Worm (Caenorhabditis elegans) whole organism, L4 larva: ENCODE results near the gene brap-2.
A peak's percentile ranks its signal among the peaks of the same experiment; 100 is the strongest.

Experiments used
- F10B5.3 ChIP-seq: sonication (generic microtip); optimal IDR thresholded peaks from 2 replicates; lab custom pipeline; 2016; ENCODE audit warnings: mild to moderate bottlenecking, missing genetic modification characterization, missing compliant biosample characterization
- R02D3.7 ChIP-seq: fragments of 150-350 bp; sonication (generic microtip); optimal IDR thresholded peaks from 3 replicates; lab custom pipeline; 2014; ENCODE audit warnings: missing biosample characterization, missing genetic modification characterization
- T20F7.1 ChIP-seq: fragments of 200-800 bp; sonication (Bioruptor generic); optimal IDR thresholded peaks from 2 replicates; lab custom pipeline; 2018; ENCODE audit warnings: mild to moderate bottlenecking, missing genetic modification characterization, missing compliant biosample characterization
- T26A8.4 ChIP-seq: fragments of 200-800 bp; sonication (Bioruptor generic); IDR thresholded peaks from 2 replicates; pipeline ENCODE4 v1.3.6; 2022; ENCODE audit warnings: missing genetic modification characterization, missing compliant biosample characterization
- Y48G9A.11 ChIP-seq: fragments of 200-800 bp; sonication (Bioruptor generic); IDR thresholded peaks from 2 replicates; pipeline ENCODE4 v1.3.6; 2022; ENCODE audit warnings: missing genetic modification reagents, missing genetic modification characterization, missing compliant biosample characterization
- Y75B8A.6 ChIP-seq: fragments of 200-800 bp; sonication (Bioruptor generic); IDR thresholded peaks from 2 replicates; pipeline ENCODE4 v1.3.6; 2022; ENCODE audit warnings: missing genetic modification reagents, missing genetic modification characterization, missing compliant biosample characterization
- aha-1 ChIP-seq: fragments of 150-350 bp; peaks from one replicate; lab custom pipeline; 2014; ENCODE audit warnings: missing biosample characterization, missing genetic modification characterization
- ama-1 ChIP-seq: fragments of 150-350 bp; optimal IDR thresholded peaks from 2 replicates; lab custom pipeline; 2014; ENCODE audit warnings: inconsistent platforms, mixed read lengths
- arid-1 ChIP-seq: fragments of 200-800 bp; sonication (Bioruptor generic); conservative IDR thresholded peaks from 2 replicates; pipeline ENCODE4 v1.3.6; 2022; ENCODE audit warnings: missing genetic modification reagents, missing genetic modification characterization, missing compliant biosample characterization
- ceh-44 ChIP-seq: fragments of 200-800 bp; sonication (Bioruptor generic); IDR thresholded peaks from 2 replicates; pipeline ENCODE4 v1.3.6; 2022; ENCODE audit warnings: missing genetic modification reagents, missing genetic modification characterization, missing compliant biosample characterization
- ceh-82 ChIP-seq: sonication (generic microtip); optimal IDR thresholded peaks from 2 replicates; lab custom pipeline; 2017; ENCODE audit warnings: missing biosample characterization, missing genetic modification characterization
- daf-12 ChIP-seq: fragments of 150-350 bp; optimal IDR thresholded peaks from 2 replicates; lab custom pipeline; 2014; ENCODE audit warnings: missing biosample characterization, missing genetic modification reagents, missing genetic modification characterization
- daf-16 ChIP-seq, 3 experiments: sonication (generic microtip); optimal IDR thresholded peaks; 2 replicates each; lab custom pipeline; 2016 to 2017; ENCODE audit warnings: missing genetic modification characterization in 3 of 3, missing genetic modification reagents in 3 of 3, mild to moderate bottlenecking in 2 of 3, missing compliant biosample characterization in 2 of 3, missing biosample characterization in 1 of 3, moderate library complexity in 1 of 3
- daf-19 ChIP-seq: fragments of 200-800 bp; sonication (Bioruptor generic); conservative IDR thresholded peaks from 2 replicates; pipeline ENCODE4 v1.3.6; 2022; ENCODE audit warnings: missing genetic modification characterization, missing compliant biosample characterization
- daf-8 ChIP-seq: fragments of 200-800 bp; sonication (Bioruptor generic); IDR thresholded peaks from 2 replicates; pipeline ENCODE4 v1.3.6; 2022; ENCODE audit warnings: missing genetic modification characterization, missing compliant biosample characterization
- dmd-8 ChIP-seq: fragments of 200-800 bp; sonication (Bioruptor generic); IDR thresholded peaks from 2 replicates; pipeline ENCODE4 v1.3.6; 2022; ENCODE audit warnings: missing genetic modification characterization, missing compliant biosample characterization
- dpl-1 ChIP-seq: fragments of 150-350 bp; optimal IDR thresholded peaks from 2 replicates; lab custom pipeline; 2014; ENCODE audit warnings: missing biosample characterization, missing genetic modification reagents, missing genetic modification characterization
- dve-1 ChIP-seq: sonication (generic microtip); optimal IDR thresholded peaks from 2 replicates; lab custom pipeline; 2017; ENCODE audit warnings: antibody characterized with exemption, mild to moderate bottlenecking, missing genetic modification characterization, missing compliant biosample characterization; ENCODE audit not compliant: insufficient read depth
- egl-43 ChIP-seq: fragments of 200-800 bp; sonication (Bioruptor generic); IDR thresholded peaks from 2 replicates; pipeline ENCODE4 v1.3.6; 2022; ENCODE audit warnings: missing genetic modification reagents, missing genetic modification characterization, missing compliant biosample characterization
- hif-1 ChIP-seq, 2 experiments: sonication (generic microtip); optimal IDR thresholded peaks; 2 replicates each; lab custom pipeline; 2016 to 2017; ENCODE audit warnings: missing compliant biosample characterization in 2 of 2, missing genetic modification characterization in 2 of 2, missing genetic modification reagents in 2 of 2, missing genotype in 2 of 2, mild to moderate bottlenecking in 1 of 2
- hlh-11 ChIP-seq: fragments of 200-800 bp; sonication (Bioruptor generic); optimal IDR thresholded peaks from 2 replicates; lab custom pipeline; 2018; ENCODE audit warnings: mild to moderate bottlenecking, missing genetic modification characterization, missing compliant biosample characterization
- hlh-30 ChIP-seq: sonication (generic microtip); optimal IDR thresholded peaks from 2 replicates; lab custom pipeline; 2017; ENCODE audit warnings: antibody characterized with exemption, mild to moderate bottlenecking, missing genetic modification characterization, missing compliant biosample characterization; ENCODE audit not compliant: insufficient read depth
- lim-7 ChIP-seq: fragments of 200-800 bp; sonication (Bioruptor generic); IDR thresholded peaks from 2 replicates; pipeline ENCODE4 v1.3.6; 2022; ENCODE audit warnings: missing genetic modification characterization, missing compliant biosample characterization
- lin-1 ChIP-seq: fragments of 200-800 bp; sonication (Bioruptor generic); IDR thresholded peaks from 2 replicates; pipeline ENCODE4 v1.3.6; 2022; ENCODE audit warnings: missing genetic modification reagents, missing genetic modification characterization, missing compliant biosample characterization
- lin-15B ChIP-seq: fragments of 150-350 bp; sonication (generic microtip); optimal IDR thresholded peaks from 3 replicates; lab custom pipeline; 2014; ENCODE audit warnings: missing biosample characterization, missing genetic modification characterization
- lin-29 ChIP-seq: fragments of 200-800 bp; sonication (Bioruptor generic); IDR thresholded peaks from 2 replicates; pipeline ENCODE4 v1.3.6; 2022; ENCODE audit warnings: missing genetic modification reagents, missing genetic modification characterization, missing compliant biosample characterization
- lin-38 ChIP-seq: fragments of 200-800 bp; sonication (Bioruptor generic); IDR thresholded peaks from 2 replicates; pipeline ENCODE4 v1.3.6; 2022; ENCODE audit warnings: missing genetic modification reagents, missing genetic modification characterization, missing compliant biosample characterization
- lsy-2 ChIP-seq, 2 experiments: fragments of 150-350 bp in 1 of 2; sonication (generic microtip) in 1 of 2; optimal IDR thresholded peaks; 2 replicates each; lab custom pipeline; 2014 to 2017; ENCODE audit warnings: missing biosample characterization in 2 of 2, missing genetic modification characterization in 2 of 2
- madf-9 ChIP-seq: fragments of 200-800 bp; sonication (Bioruptor generic); conservative IDR thresholded peaks from 2 replicates; pipeline ENCODE4 v1.3.6; 2022; ENCODE audit warnings: missing genetic modification reagents, missing genetic modification characterization, missing compliant biosample characterization
- mdl-1 ChIP-seq, 2 experiments: fragments of 150-350 bp in 1 of 2; sonication (generic microtip) in 1 of 2; optimal IDR thresholded peaks; 2 replicates each; lab custom pipeline; 2014 to 2017; ENCODE audit warnings: missing biosample characterization in 2 of 2, missing genetic modification characterization in 2 of 2
- mep-1 ChIP-seq: fragments of 150-350 bp; sonication (generic microtip); optimal IDR thresholded peaks from 3 replicates; lab custom pipeline; 2014; ENCODE audit warnings: missing biosample characterization, missing genetic modification characterization
- mes-2 ChIP-seq: sonication (generic microtip); optimal IDR thresholded peaks from 2 replicates; lab custom pipeline; 2016; ENCODE audit warnings: missing genotype, mild to moderate bottlenecking, missing genetic modification characterization, missing compliant biosample characterization; ENCODE audit not compliant: poor library complexity, severe bottlenecking
- nhr-10 ChIP-seq: fragments of 150-350 bp; optimal IDR thresholded peaks from 2 replicates; lab custom pipeline; 2014; ENCODE audit warnings: missing biosample characterization, missing genetic modification characterization
- nhr-102 ChIP-seq: sonication (generic microtip); optimal IDR thresholded peaks from 2 replicates; lab custom pipeline; 2016; ENCODE audit warnings: mild to moderate bottlenecking, missing genetic modification characterization, moderate library complexity, missing compliant biosample characterization
- nhr-111 ChIP-seq: fragments of 200-800 bp; sonication (Bioruptor generic); optimal IDR thresholded peaks from 2 replicates; lab custom pipeline; 2018; ENCODE audit warnings: mild to moderate bottlenecking, missing genetic modification characterization, missing compliant biosample characterization
- nhr-25 ChIP-seq: sonication (generic microtip); optimal IDR thresholded peaks from 2 replicates; lab custom pipeline; 2017; ENCODE audit warnings: missing genetic modification characterization, mild to moderate bottlenecking, missing compliant biosample characterization, antibody characterized with exemption, moderate library complexity, borderline replicate concordance; ENCODE audit not compliant: insufficient read depth
- nhr-41 ChIP-seq: fragments of 200-800 bp; sonication (Bioruptor generic); IDR thresholded peaks from 2 replicates; pipeline ENCODE4 v1.3.6; 2022; ENCODE audit warnings: missing genetic modification reagents, missing genetic modification characterization, missing compliant biosample characterization
- nhr-48 ChIP-seq: sonication (generic microtip); optimal IDR thresholded peaks from 2 replicates; lab custom pipeline; 2016; ENCODE audit warnings: mild to moderate bottlenecking, missing genetic modification characterization, missing compliant biosample characterization
- nhr-77 ChIP-seq: fragments of 150-350 bp; optimal IDR thresholded peaks from 2 replicates; lab custom pipeline; 2014; ENCODE audit warnings: missing biosample characterization, missing genetic modification characterization
- pqm-1 ChIP-seq: sonication (generic microtip); optimal IDR thresholded peaks from 2 replicates; lab custom pipeline; 2017; ENCODE audit warnings: missing biosample characterization, missing genetic modification characterization
- rbr-2 ChIP-seq: sonication (generic microtip); optimal IDR thresholded peaks from 2 replicates; lab custom pipeline; 2016; ENCODE audit warnings: missing genotype, missing genetic modification characterization, missing compliant biosample characterization
- snpc-1.2 ChIP-seq: fragments of 200-800 bp; sonication (Bioruptor generic); IDR thresholded peaks from 2 replicates; pipeline ENCODE4 v1.3.6; 2022; ENCODE audit warnings: missing genetic modification reagents, missing genetic modification characterization, missing compliant biosample characterization
- spr-1 ChIP-seq: sonication (generic microtip); optimal IDR thresholded peaks from 2 replicates; lab custom pipeline; 2016; ENCODE audit warnings: mild to moderate bottlenecking, missing genetic modification characterization, missing compliant biosample characterization
- tra-1 ChIP-seq: fragments of 200-800 bp; sonication (Bioruptor generic); IDR thresholded peaks from 2 replicates; pipeline ENCODE4 v1.3.6; 2022; ENCODE audit warnings: missing genetic modification reagents, missing genetic modification characterization, missing compliant biosample characterization
- unc-130 ChIP-seq: sonication (generic microtip); optimal IDR thresholded peaks from 2 replicates; lab custom pipeline; 2016; ENCODE audit warnings: missing genetic modification reagents, missing genetic modification characterization, missing compliant biosample characterization
- unc-62 ChIP-seq, 3 experiments: fragments of 150-350 bp in 1 of 3; sonication (generic microtip); optimal IDR thresholded peaks in 2 of 3; peaks in 1 of 3; 1 replicate in 1 of 3; 2 replicates in 2 of 3; lab custom pipeline; 2014 to 2017; ENCODE audit warnings: missing biosample characterization in 3 of 3, missing genetic modification characterization in 3 of 3, missing genetic modification reagents in 3 of 3, missing genotype in 1 of 3
- vab-7 ChIP-seq: fragments of 200-800 bp; sonication (Bioruptor generic); IDR thresholded peaks from 2 replicates; pipeline ENCODE4 v1.3.6; 2022; ENCODE audit warnings: missing genetic modification reagents, missing genetic modification characterization, missing compliant biosample characterization
- zfp-2 ChIP-seq: sonication (generic microtip); optimal IDR thresholded peaks from 2 replicates; lab custom pipeline; 2016; ENCODE audit warnings: mild to moderate bottlenecking, missing genetic modification characterization, missing compliant biosample characterization
- zip-2 ChIP-seq: fragments of 150-350 bp; optimal IDR thresholded peaks from 2 replicates; lab custom pipeline; 2014; ENCODE audit warnings: missing biosample characterization, missing genetic modification characterization

The brap-2 gene

ce11 chrII:5429522-5430257 is 36.7 kb upstream of the brap-2 start, which contains the start of the genes F07F6.4 and F07F6.2 (continued):
- no peak for TF ChIP-seq mdl-1 (tag; optimal IDR thresholded peaks at IDR 0.05; lab: Kevin White, UChicago)
- TF ChIP-seq dve-1 = peak; percentile 39
- TF ChIP-seq spr-1 (tag; lab: Kevin White, UChicago) = no peak
- no peak for TF ChIP-seq lin-15B (tag; lab: Kevin White, UChicago)
- TF ChIP-seq nhr-111 = no peak
- no peak for TF ChIP-seq nhr-25 (tag; lab: Kevin White, UChicago)
- TF ChIP-seq lsy-2 (tag; optimal IDR thresholded peaks at IDR 0.05; lab: Kevin White, UChicago) = peak in 1 of 2 experiments; percentile 64
- no peak for TF ChIP-seq daf-19
- TF ChIP-seq lim-7 (GFP tag; lab: Robert Waterston, UW) = no peak
- no peak for TF ChIP-seq R02D3.7 (tag; lab: Kevin White, UChicago)
- no peak for TF ChIP-seq ama-1 (lab: Kevin White, UChicago)
- peak; percentile 27 for TF ChIP-seq mep-1
- TF ChIP-seq dpl-1 (GFP tag; lab: Kevin White, UChicago) = peak; percentile 59
- no peak for TF ChIP-seq daf-12 (tag; lab: Kevin White, UChicago)
- TF ChIP-seq egl-43 (GFP tag; lab: Robert Waterston, UW) = no peak
- no peak for TF ChIP-seq lin-1
- peak; percentile 68 for TF ChIP-seq mes-2 (tag; lab: Kevin White, UChicago)
- no peak for TF ChIP-seq ceh-44 (GFP tag; lab: Robert Waterston, UW)
- TF ChIP-seq daf-8 (GFP tag; lab: Robert Waterston, UW) = no peak
- TF ChIP-seq aha-1 = peak; percentile 90
- TF ChIP-seq unc-62 (GFP tag; optimal IDR thresholded peaks at IDR 0.05 in 1 of 2; lab: Kevin White, UChicago) = no peak
- TF ChIP-seq unc-62 (tag; optimal IDR thresholded peaks at IDR 0.05; lab: Kevin White, UChicago) = no peak
- no peak for TF ChIP-seq F10B5.3
- peak; percentile 27 for TF ChIP-seq pqm-1 (tag; lab: Kevin White, UChicago)
- no peak for TF ChIP-seq daf-16 (GFP tag; optimal IDR thresholded peaks at IDR 0.05; lab: Kevin White, UChicago)
- no peak for TF ChIP-seq daf-16 (tag; optimal IDR thresholded peaks at IDR 0.05; lab: Kevin White, UChicago)
- TF ChIP-seq lin-38 (GFP tag; lab: Robert Waterston, UW) = peak; percentile 46; the same call in 1 of the 2 replicates
- TF ChIP-seq tra-1 (GFP tag; lab: Robert Waterston, UW) = no peak
- no peak for TF ChIP-seq Y48G9A.11
- TF ChIP-seq arid-1 (GFP tag; lab: Robert Waterston, UW) = no peak
- TF ChIP-seq nhr-102 (tag; lab: Kevin White, UChicago) = no peak
- TF ChIP-seq zfp-2 (tag; lab: Kevin White, UChicago) = no peak
- no peak for TF ChIP-seq nhr-77 (tag; lab: Kevin White, UChicago)
- no peak for TF ChIP-seq zip-2 (tag; lab: Kevin White, UChicago)
- TF ChIP-seq ceh-82 (tag; lab: Kevin White, UChicago) = no peak
- TF ChIP-seq hif-1 (tag; optimal IDR thresholded peaks at IDR 0.05; lab: Kevin White, UChicago) = no peak
- TF ChIP-seq hlh-30 (tag; lab: Kevin White, UChicago) = no peak
- TF ChIP-seq snpc-1.2 (GFP tag; lab: Robert Waterston, UW) = no peak
- no peak for TF ChIP-seq lin-29 (GFP tag; lab: Robert Waterston, UW)
- TF ChIP-seq dmd-8 (GFP tag; lab: Robert Waterston, UW) = no peak
- no peak for TF ChIP-seq unc-130
- TF ChIP-seq Y75B8A.6 = no peak
- no peak for TF ChIP-seq T26A8.4 (GFP tag; lab: Robert Waterston, UW)
- TF ChIP-seq hlh-11 (tag; lab: Kevin White, UChicago) = no peak
- TF ChIP-seq nhr-41 (GFP tag; lab: Robert Waterston, UW) = no peak
- TF ChIP-seq madf-9 (GFP tag; lab: Robert Waterston, UW) = no peak
- TF ChIP-seq vab-7 (GFP tag; lab: Robert Waterston, UW) = no peak
- TF ChIP-seq rbr-2 = no peak
- TF ChIP-seq nhr-48 = no peak
- TF ChIP-seq nhr-10 = no peak
- TF ChIP-seq T20F7.1 (GFP tag; lab: Kevin White, UChicago) = no peak
